Worm (Caenorhabditis elegans) whole organism, late embryonic: ENCODE results near the gene Y41G9A.17.
A peak's percentile ranks its signal among the peaks of the same experiment; 100 is the strongest.

Source experiments
- F13H6.1 ChIP-seq: sonication (generic microtip); optimal IDR thresholded peaks from 2 replicates; lab custom pipeline; 2016; ENCODE audit warnings: missing genetic modification characterization, missing compliant biosample characterization
- K09A11.1 ChIP-seq: sonication (generic microtip); optimal IDR thresholded peaks from 2 replicates; lab custom pipeline; 2017; ENCODE audit warnings: antibody characterized with exemption, mild to moderate bottlenecking, missing genetic modification characterization, missing compliant biosample characterization; ENCODE audit not compliant: insufficient read depth
- T23F11.4 ChIP-seq: fragments of 200-800 bp; sonication (Bioruptor generic); optimal IDR thresholded peaks from 2 replicates; lab custom pipeline; 2018; ENCODE audit warnings: mild to moderate bottlenecking, missing genetic modification characterization, missing compliant biosample characterization
- Y22D7AL.16 ChIP-seq: sonication (generic microtip); optimal IDR thresholded peaks from 2 replicates; lab custom pipeline; 2016; ENCODE audit warnings: missing genetic modification characterization, missing compliant biosample characterization
- ahr-1 ChIP-seq: sonication (generic microtip); optimal IDR thresholded peaks from 2 replicates; lab custom pipeline; 2016; ENCODE audit warnings: missing genetic modification characterization, missing compliant biosample characterization
- ceh-14 ChIP-seq: sonication (generic microtip); optimal IDR thresholded peaks from 2 replicates; lab custom pipeline; 2016; ENCODE audit warnings: missing genotype, missing genetic modification characterization, missing compliant biosample characterization
- ceh-18 ChIP-seq: sonication (generic microtip); optimal IDR thresholded peaks from 2 replicates; lab custom pipeline; 2016; ENCODE audit warnings: missing genetic modification characterization, missing compliant biosample characterization
- ceh-19 ChIP-seq: fragments of 200-800 bp; sonication (Bioruptor generic); optimal IDR thresholded peaks from 2 replicates; lab custom pipeline; 2018; ENCODE audit warnings: mild to moderate bottlenecking, missing genetic modification characterization, missing compliant biosample characterization
- ceh-2 ChIP-seq: sonication (generic microtip); optimal IDR thresholded peaks from 2 replicates; lab custom pipeline; 2016; ENCODE audit warnings: missing genotype, missing genetic modification characterization, missing compliant biosample characterization
- ceh-22 ChIP-seq: sonication (generic microtip); optimal IDR thresholded peaks from 2 replicates; lab custom pipeline; 2017; ENCODE audit warnings: missing biosample characterization, missing genetic modification characterization
- ceh-24 ChIP-seq: sonication (generic microtip); optimal IDR thresholded peaks from 2 replicates; lab custom pipeline; 2016; ENCODE audit warnings: mild to moderate bottlenecking, missing genetic modification characterization, missing compliant biosample characterization
- ceh-30 ChIP-seq: fragments of 150-350 bp; optimal IDR thresholded peaks from 2 replicates; lab custom pipeline; 2014; ENCODE audit warnings: missing biosample characterization, missing genetic modification characterization
- ceh-31 ChIP-seq: sonication (generic microtip); optimal IDR thresholded peaks from 2 replicates; lab custom pipeline; 2016; ENCODE audit warnings: missing genetic modification characterization, missing compliant biosample characterization
- ceh-34 ChIP-seq: sonication (generic microtip); optimal IDR thresholded peaks from 2 replicates; lab custom pipeline; 2016; ENCODE audit warnings: mild to moderate bottlenecking, missing genetic modification characterization, missing compliant biosample characterization
- ceh-45 ChIP-seq: fragments of 200-800 bp; sonication (Bioruptor generic); IDR thresholded peaks from 2 replicates; pipeline ENCODE4 v1.3.6; 2022; ENCODE audit warnings: missing genetic modification reagents, missing genetic modification characterization, missing compliant biosample characterization
- ceh-48 ChIP-seq: sonication (generic microtip); optimal IDR thresholded peaks from 2 replicates; lab custom pipeline; 2016; ENCODE audit warnings: missing genetic modification characterization, inconsistent platforms, missing compliant biosample characterization
- dve-1 ChIP-seq: sonication (generic microtip); optimal IDR thresholded peaks from 2 replicates; lab custom pipeline; 2017; ENCODE audit warnings: antibody characterized with exemption, mild to moderate bottlenecking, missing genetic modification characterization, missing compliant biosample characterization
- elt-2 ChIP-seq: sonication (generic microtip); optimal IDR thresholded peaks from 2 replicates; lab custom pipeline; 2016; ENCODE audit warnings: missing genetic modification reagents, missing genetic modification characterization, missing compliant biosample characterization
- ets-4 ChIP-seq: sonication (generic microtip); optimal IDR thresholded peaks from 2 replicates; lab custom pipeline; 2016; ENCODE audit warnings: missing genetic modification characterization, missing compliant biosample characterization
- eyg-1 ChIP-seq: sonication (generic microtip); optimal IDR thresholded peaks from 2 replicates; lab custom pipeline; 2016; ENCODE audit warnings: missing genotype, missing genetic modification characterization, missing compliant biosample characterization
- fkh-10 ChIP-seq: fragments of 150-350 bp; optimal IDR thresholded peaks from 2 replicates; lab custom pipeline; 2014; ENCODE audit warnings: missing biosample characterization, missing genetic modification reagents, missing genetic modification characterization
- fkh-6 ChIP-seq: sonication (generic microtip); optimal IDR thresholded peaks from 2 replicates; lab custom pipeline; 2016; ENCODE audit warnings: missing genetic modification characterization, missing compliant biosample characterization
- hlh-13 ChIP-seq: fragments of 200-800 bp; sonication (Bioruptor generic); optimal IDR thresholded peaks from 2 replicates; lab custom pipeline; 2018; ENCODE audit warnings: mild to moderate bottlenecking, missing genetic modification characterization, missing compliant biosample characterization
- hlh-30 ChIP-seq: sonication (generic microtip); optimal IDR thresholded peaks from 2 replicates; lab custom pipeline; 2017; ENCODE audit warnings: antibody characterized with exemption, missing genetic modification characterization, missing compliant biosample characterization; ENCODE audit not compliant: insufficient read depth
- hlh-8 ChIP-seq: sonication (generic microtip); optimal IDR thresholded peaks from 2 replicates; lab custom pipeline; 2016; ENCODE audit warnings: missing genotype, missing genetic modification characterization, missing compliant biosample characterization
- lim-6 ChIP-seq: sonication (generic microtip); optimal IDR thresholded peaks from 2 replicates; lab custom pipeline; 2016; ENCODE audit warnings: missing genetic modification characterization, missing compliant biosample characterization
- lin-11 ChIP-seq: fragments of 200-800 bp; sonication (Bioruptor generic); optimal IDR thresholded peaks from 2 replicates; lab custom pipeline; 2018; ENCODE audit warnings: mild to moderate bottlenecking, missing genetic modification characterization, missing compliant biosample characterization
- madf-2 ChIP-seq: sonication (generic microtip); optimal IDR thresholded peaks from 2 replicates; lab custom pipeline; 2017; ENCODE audit warnings: missing genetic modification characterization, missing compliant biosample characterization
- nfya-1 ChIP-seq: sonication (generic microtip); optimal IDR thresholded peaks from 2 replicates; lab custom pipeline; 2017; ENCODE audit warnings: missing genetic modification characterization, mild to moderate bottlenecking, missing compliant biosample characterization, antibody characterized with exemption, moderate library complexity
- nhr-232 ChIP-seq: sonication (generic microtip); optimal IDR thresholded peaks from 2 replicates; lab custom pipeline; 2016; ENCODE audit warnings: missing genetic modification characterization, missing compliant biosample characterization
- npax-4 ChIP-seq: sonication (generic microtip); optimal IDR thresholded peaks from 2 replicates; lab custom pipeline; 2016; ENCODE audit warnings: missing genetic modification characterization, missing compliant biosample characterization
- pag-3 ChIP-seq: sonication (generic microtip); optimal IDR thresholded peaks from 2 replicates; lab custom pipeline; 2016; ENCODE audit warnings: missing compliant biosample characterization, missing genetic modification characterization, borderline replicate concordance
- pax-1 ChIP-seq: fragments of 150-350 bp; optimal IDR thresholded peaks from 2 replicates; lab custom pipeline; 2014; ENCODE audit warnings: missing biosample characterization, missing genetic modification characterization
- pha-2 ChIP-seq: sonication (generic microtip); optimal IDR thresholded peaks from 2 replicates; lab custom pipeline; 2017; ENCODE audit warnings: mild to moderate bottlenecking, missing genetic modification characterization, missing compliant biosample characterization
- pha-4 ChIP-seq: fragments of 150-350 bp; optimal IDR thresholded peaks from 2 replicates; lab custom pipeline; 2018; ENCODE audit warnings: missing biosample characterization, missing genetic modification reagents, missing genetic modification characterization
- pqm-1 ChIP-seq: sonication (generic microtip); optimal IDR thresholded peaks from 2 replicates; lab custom pipeline; 2016; ENCODE audit warnings: missing genetic modification characterization, missing compliant biosample characterization
- pros-1 ChIP-seq: fragments of 150-350 bp; optimal IDR thresholded peaks from 2 replicates; lab custom pipeline; 2014; ENCODE audit warnings: missing biosample characterization, missing genetic modification reagents, missing genetic modification characterization
- ref-2 ChIP-seq: sonication (generic microtip); optimal IDR thresholded peaks from 2 replicates; lab custom pipeline; 2016; ENCODE audit warnings: missing genetic modification characterization, missing compliant biosample characterization
- rnt-1 ChIP-seq: sonication (generic microtip); optimal IDR thresholded peaks from 2 replicates; lab custom pipeline; 2016; ENCODE audit warnings: missing genetic modification characterization, missing compliant biosample characterization
- sdc-2 ChIP-seq: sonication (generic microtip); optimal IDR thresholded peaks from 2 replicates; lab custom pipeline; 2016; ENCODE audit warnings: missing genotype, missing genetic modification characterization, missing compliant biosample characterization
- sox-2 ChIP-seq: fragments of 200-800 bp; sonication (Bioruptor generic); IDR thresholded peaks from 2 replicates; pipeline ENCODE4 v1.3.6; 2022; ENCODE audit warnings: missing genetic modification reagents, missing genetic modification characterization, missing compliant biosample characterization
- sox-4 ChIP-seq: sonication (generic microtip); optimal IDR thresholded peaks from 2 replicates; lab custom pipeline; 2017; ENCODE audit warnings: mild to moderate bottlenecking, missing genetic modification characterization, inconsistent platforms, missing compliant biosample characterization
- tbx-2 ChIP-seq: sonication (generic microtip); optimal IDR thresholded peaks from 2 replicates; lab custom pipeline; 2016; ENCODE audit warnings: missing genetic modification characterization, missing compliant biosample characterization
- tbx-7 ChIP-seq: sonication (generic microtip); optimal IDR thresholded peaks from 2 replicates; lab custom pipeline; 2016; ENCODE audit warnings: missing genotype, missing genetic modification characterization, missing compliant biosample characterization
- ttx-3 ChIP-seq: sonication (generic microtip); optimal IDR thresholded peaks from 2 replicates; lab custom pipeline; 2016; ENCODE audit warnings: missing genetic modification reagents, missing genetic modification characterization, missing compliant biosample characterization
- unc-42 ChIP-seq: sonication (generic microtip); optimal IDR thresholded peaks from 2 replicates; lab custom pipeline; 2016; ENCODE audit warnings: missing genotype, missing genetic modification characterization, missing compliant biosample characterization
- unc-55 ChIP-seq: sonication (generic microtip); optimal IDR thresholded peaks from 2 replicates; lab custom pipeline; 2017; ENCODE audit warnings: missing biosample characterization, missing genetic modification reagents, missing genetic modification characterization
- unc-86 ChIP-seq: sonication (generic microtip); optimal IDR thresholded peaks from 2 replicates; lab custom pipeline; 2016; ENCODE audit warnings: missing genetic modification characterization, missing compliant biosample characterization

The Y41G9A.17 gene

ce11 chrX:2996976-2997399, 2.6 kb downstream of the Y41G9A.17 start (continued):
- TF ChIP-seq F13H6.1, result peak; percentile 56
- TF ChIP-seq ceh-2 (tag; lab: Kevin White, UChicago), result peak; percentile 58
- peak; percentile 48 for TF ChIP-seq pha-2 (tag; lab: Kevin White, UChicago)
- peak; percentile 20 for TF ChIP-seq eyg-1
- TF ChIP-seq hlh-13, result peak; percentile 33
- peak; percentile 99 for TF ChIP-seq sdc-2 (tag; lab: Kevin White, UChicago)
- peak; percentile 95 for TF ChIP-seq tbx-2 (tag; lab: Kevin White, UChicago)
- peak; percentile 16 for TF ChIP-seq nhr-232 (tag; lab: Kevin White, UChicago)
- TF ChIP-seq hlh-8, result peak; percentile 27
- TF ChIP-seq npax-4, result peak; percentile 5
- no peak for TF ChIP-seq ceh-22
- TF ChIP-seq elt-2 (tag; lab: Kevin White, UChicago), result peak; percentile 75
- peak; percentile 51 for TF ChIP-seq ceh-48 (tag; lab: Kevin White, UChicago)
- TF ChIP-seq sox-4 (tag; lab: Kevin White, UChicago), result no peak
- TF ChIP-seq rnt-1, result peak; percentile 96
- TF ChIP-seq lin-11 (tag; lab: Kevin White, UChicago), result peak; percentile 28
- TF ChIP-seq pag-3, result peak; percentile 22
- peak; percentile 77 for TF ChIP-seq ceh-45 (GFP tag; lab: Robert Waterston, UW)
- TF ChIP-seq pqm-1 (tag; lab: Kevin White, UChicago), result peak; percentile 79
- TF ChIP-seq sox-2, result peak; percentile 73
- TF ChIP-seq dve-1 (tag; lab: Kevin White, UChicago), result peak; percentile 97
- peak; percentile 81 for TF ChIP-seq unc-55 (GFP tag; lab: Kevin White, UChicago)
- peak; percentile 27 for TF ChIP-seq ahr-1 (tag; lab: Kevin White, UChicago)
- no peak for TF ChIP-seq fkh-6 (tag; lab: Kevin White, UChicago)
- no peak for TF ChIP-seq pha-4 (tag; lab: Kevin White, UChicago)
- TF ChIP-seq T23F11.4, result no peak
- TF ChIP-seq pax-1 (tag; lab: Kevin White, UChicago), result peak; percentile 90
- no peak for TF ChIP-seq tbx-7 (tag; lab: Kevin White, UChicago)
- peak; percentile 58 for TF ChIP-seq hlh-30 (tag; lab: Kevin White, UChicago)
- peak; percentile 97 for TF ChIP-seq nfya-1
- TF ChIP-seq ceh-34, result peak; percentile 88
- no peak for TF ChIP-seq ceh-19 (GFP tag; lab: Kevin White, UChicago)
- TF ChIP-seq unc-86, result peak; percentile 86
- TF ChIP-seq ceh-31 (tag; lab: Kevin White, UChicago), result peak; percentile 95
- peak; percentile 42 for TF ChIP-seq ceh-30 (tag; lab: Kevin White, UChicago)
- TF ChIP-seq pros-1 (tag; lab: Kevin White, UChicago), result peak; percentile 89
- TF ChIP-seq ceh-24 (tag; lab: Kevin White, UChicago), result no peak
- TF ChIP-seq unc-42 (tag; lab: Kevin White, UChicago), result peak; percentile 95
- TF ChIP-seq ets-4 (tag; lab: Kevin White, UChicago), result peak; percentile 72
- TF ChIP-seq ref-2 (tag; lab: Kevin White, UChicago), result peak; percentile 90

- TF ChIP-seq lim-6, result no peak
- TF ChIP-seq hlh-30 (tag; lab: Kevin White, UChicago), result peak; percentile 14
Observed at ce11 chrX:2996318-2996717, 3.2 kb downstream of the Y41G9A.17 start.

ce11 chrX:2990145-2990544, 9.4 kb downstream of the Y41G9A.17 start:
- TF ChIP-seq fkh-10 (GFP tag; lab: Kevin White, UChicago), result no peak
- TF ChIP-seq lin-11 (tag; lab: Kevin White, UChicago), result no peak
- no peak for TF ChIP-seq ttx-3 (tag; lab: Kevin White, UChicago)
- TF ChIP-seq K09A11.1, result no peak
- TF ChIP-seq pha-4 (tag; lab: Kevin White, UChicago), result no peak
- no peak for TF ChIP-seq madf-2 (tag; lab: Kevin White, UChicago)
- TF ChIP-seq Y22D7AL.16 (tag; lab: Kevin White, UChicago), result no peak
- no peak for TF ChIP-seq F13H6.1
- no peak for TF ChIP-seq T23F11.4
- TF ChIP-seq ahr-1 (tag; lab: Kevin White, UChicago), result no peak
- no peak for TF ChIP-seq npax-4
- no peak for TF ChIP-seq pqm-1 (tag; lab: Kevin White, UChicago)
- no peak for TF ChIP-seq pha-2 (tag; lab: Kevin White, UChicago)
- no peak for TF ChIP-seq dve-1 (tag; lab: Kevin White, UChicago)
- TF ChIP-seq ceh-24 (tag; lab: Kevin White, UChicago), result no peak
- no peak for TF ChIP-seq ceh-18
- no peak for TF ChIP-seq ceh-14
- TF ChIP-seq rnt-1, result no peak
